Worm (Caenorhabditis elegans) whole organism, L4 larva: ENCODE data around the gene cone-1.

Experiments
- F10B5.3 ChIP-seq: sonication (generic microtip); optimal IDR thresholded peaks from 2 replicates; lab custom pipeline; 2016; ENCODE audit warnings: mild to moderate bottlenecking, missing genetic modification characterization, missing compliant biosample characterization
- F37D6.2 ChIP-seq: sonication (generic microtip); optimal IDR thresholded peaks from 2 replicates; lab custom pipeline; 2016; ENCODE audit warnings: mild to moderate bottlenecking, missing genetic modification characterization, missing compliant biosample characterization
- T26A8.4 ChIP-seq: fragments of 200-800 bp; sonication (Bioruptor generic); IDR thresholded peaks from 2 replicates; pipeline ENCODE4 v1.3.6; 2022; ENCODE audit warnings: missing genetic modification characterization, missing compliant biosample characterization
- Y105C5A.15 ChIP-seq: fragments of 200-800 bp; sonication (Bioruptor generic); IDR thresholded peaks from 2 replicates; pipeline ENCODE4 v1.3.6; 2022; ENCODE audit warnings: missing genetic modification characterization, missing compliant biosample characterization
- Y48G9A.11 ChIP-seq: fragments of 200-800 bp; sonication (Bioruptor generic); IDR thresholded peaks from 2 replicates; pipeline ENCODE4 v1.3.6; 2022; ENCODE audit warnings: missing genetic modification reagents, missing genetic modification characterization, missing compliant biosample characterization
- ZK337.2 ChIP-seq: fragments of 200-800 bp; sonication (Bioruptor generic); IDR thresholded peaks from 2 replicates; pipeline ENCODE4 v1.3.6; 2022; ENCODE audit warnings: missing genetic modification reagents, missing genetic modification characterization, missing compliant biosample characterization
- ZK546.5 ChIP-seq, 2 experiments: sonication (generic microtip); optimal IDR thresholded peaks; 2 replicates each; lab custom pipeline; 2017; ENCODE audit warnings: missing biosample characterization in 2 of 2, missing genetic modification characterization in 2 of 2
- aha-1 ChIP-seq: fragments of 150-350 bp; peaks from one replicate; lab custom pipeline; 2014; ENCODE audit warnings: missing biosample characterization, missing genetic modification characterization
- aly-2 ChIP-seq: sonication (generic microtip); optimal IDR thresholded peaks from 2 replicates; lab custom pipeline; 2018; ENCODE audit warnings: missing biosample characterization, missing genetic modification characterization
- attf-4 ChIP-seq: sonication (generic microtip); optimal IDR thresholded peaks from 3 replicates; lab custom pipeline; 2017; ENCODE audit warnings: missing biosample characterization, missing genetic modification characterization
- ceh-28 ChIP-seq: fragments of 150-350 bp; optimal IDR thresholded peaks from 2 replicates; lab custom pipeline; 2014; ENCODE audit warnings: missing biosample characterization, missing genetic modification reagents, missing genetic modification characterization
- ceh-32 ChIP-seq: sonication (generic microtip); optimal IDR thresholded peaks from 2 replicates; lab custom pipeline; 2016; ENCODE audit warnings: mild to moderate bottlenecking, missing genetic modification characterization, missing compliant biosample characterization; ENCODE audit not compliant: poor library complexity
- ctbp-1 ChIP-seq: fragments of 200-800 bp; sonication (Bioruptor generic); IDR thresholded peaks from 2 replicates; pipeline ENCODE4 v1.3.6; 2022; ENCODE audit warnings: missing genetic modification reagents, missing genetic modification characterization, missing compliant biosample characterization
- daf-12 ChIP-seq: fragments of 150-350 bp; optimal IDR thresholded peaks from 2 replicates; lab custom pipeline; 2014; ENCODE audit warnings: missing biosample characterization, missing genetic modification reagents, missing genetic modification characterization
- dmd-8 ChIP-seq: fragments of 200-800 bp; sonication (Bioruptor generic); IDR thresholded peaks from 2 replicates; pipeline ENCODE4 v1.3.6; 2022; ENCODE audit warnings: missing genetic modification characterization, missing compliant biosample characterization
- fkh-10 ChIP-seq: fragments of 150-350 bp; optimal IDR thresholded peaks from 2 replicates; lab custom pipeline; 2014; ENCODE audit warnings: missing biosample characterization, missing genetic modification reagents, missing genetic modification characterization
- fos-1 ChIP-seq: fragments of 150-350 bp; optimal IDR thresholded peaks from 2 replicates; lab custom pipeline; 2014; ENCODE audit warnings: missing biosample characterization, missing genetic modification characterization
- gei-8 ChIP-seq: fragments of 200-800 bp; sonication (Bioruptor generic); optimal IDR thresholded peaks from 2 replicates; lab custom pipeline; 2018; ENCODE audit warnings: mild to moderate bottlenecking, missing genetic modification characterization, missing compliant biosample characterization
- hif-1 ChIP-seq, 2 experiments: sonication (generic microtip); optimal IDR thresholded peaks; 2 replicates each; lab custom pipeline; 2016 to 2017; ENCODE audit warnings: missing compliant biosample characterization in 2 of 2, missing genetic modification characterization in 2 of 2, missing genetic modification reagents in 2 of 2, missing genotype in 2 of 2, mild to moderate bottlenecking in 1 of 2
- hlh-30 ChIP-seq: sonication (generic microtip); optimal IDR thresholded peaks from 2 replicates; lab custom pipeline; 2017; ENCODE audit warnings: antibody characterized with exemption, mild to moderate bottlenecking, missing genetic modification characterization, missing compliant biosample characterization; ENCODE audit not compliant: insufficient read depth
- jun-1 ChIP-seq: fragments of 150-350 bp; optimal IDR thresholded peaks from 2 replicates; lab custom pipeline; 2014; ENCODE audit warnings: missing biosample characterization, missing genetic modification reagents, missing genetic modification characterization
- lin-1 ChIP-seq: fragments of 200-800 bp; sonication (Bioruptor generic); IDR thresholded peaks from 2 replicates; pipeline ENCODE4 v1.3.6; 2022; ENCODE audit warnings: missing genetic modification reagents, missing genetic modification characterization, missing compliant biosample characterization
- lin-29 ChIP-seq: fragments of 200-800 bp; sonication (Bioruptor generic); IDR thresholded peaks from 2 replicates; pipeline ENCODE4 v1.3.6; 2022; ENCODE audit warnings: missing genetic modification reagents, missing genetic modification characterization, missing compliant biosample characterization
- lin-38 ChIP-seq: fragments of 200-800 bp; sonication (Bioruptor generic); IDR thresholded peaks from 2 replicates; pipeline ENCODE4 v1.3.6; 2022; ENCODE audit warnings: missing genetic modification reagents, missing genetic modification characterization, missing compliant biosample characterization
- lin-39 ChIP-seq: fragments of 150-350 bp; optimal IDR thresholded peaks from 2 replicates; lab custom pipeline; 2014; ENCODE audit warnings: missing biosample characterization, missing genetic modification reagents, missing genetic modification characterization
- madf-9 ChIP-seq: fragments of 200-800 bp; sonication (Bioruptor generic); conservative IDR thresholded peaks from 2 replicates; pipeline ENCODE4 v1.3.6; 2022; ENCODE audit warnings: missing genetic modification reagents, missing genetic modification characterization, missing compliant biosample characterization
- mxl-2 ChIP-seq: fragments of 200-800 bp; sonication (Bioruptor generic); conservative IDR thresholded peaks from 2 replicates; pipeline ENCODE4 v1.3.6; 2022; ENCODE audit warnings: missing genetic modification reagents, missing genetic modification characterization, missing compliant biosample characterization
- mxl-3 ChIP-seq: fragments of 200-800 bp; sonication (Bioruptor generic); optimal IDR thresholded peaks from 2 replicates; lab custom pipeline; 2018; ENCODE audit warnings: mild to moderate bottlenecking, missing genetic modification characterization, missing compliant biosample characterization
- nhr-10 ChIP-seq: fragments of 150-350 bp; optimal IDR thresholded peaks from 2 replicates; lab custom pipeline; 2014; ENCODE audit warnings: missing biosample characterization, missing genetic modification characterization
- nhr-102 ChIP-seq: sonication (generic microtip); optimal IDR thresholded peaks from 2 replicates; lab custom pipeline; 2016; ENCODE audit warnings: mild to moderate bottlenecking, missing genetic modification characterization, moderate library complexity, missing compliant biosample characterization
- nhr-11 ChIP-seq: fragments of 150-350 bp; optimal IDR thresholded peaks from 2 replicates; lab custom pipeline; 2014; ENCODE audit warnings: missing biosample characterization, missing genetic modification characterization
- nhr-41 ChIP-seq: fragments of 200-800 bp; sonication (Bioruptor generic); IDR thresholded peaks from 2 replicates; pipeline ENCODE4 v1.3.6; 2022; ENCODE audit warnings: missing genetic modification reagents, missing genetic modification characterization, missing compliant biosample characterization
- nhr-42 ChIP-seq: fragments of 200-800 bp; sonication (Bioruptor generic); IDR thresholded peaks from 2 replicates; pipeline ENCODE4 v1.3.6; 2022; ENCODE audit warnings: missing genetic modification characterization, missing compliant biosample characterization
- nhr-48 ChIP-seq: sonication (generic microtip); optimal IDR thresholded peaks from 2 replicates; lab custom pipeline; 2016; ENCODE audit warnings: mild to moderate bottlenecking, missing genetic modification characterization, missing compliant biosample characterization
- nhr-6 ChIP-seq: fragments of 150-350 bp; optimal IDR thresholded peaks from 2 replicates; lab custom pipeline; 2014; ENCODE audit warnings: missing biosample characterization, missing genetic modification characterization
- nhr-77 ChIP-seq: fragments of 150-350 bp; optimal IDR thresholded peaks from 2 replicates; lab custom pipeline; 2014; ENCODE audit warnings: missing biosample characterization, missing genetic modification characterization
- pha-4 ChIP-seq, 2 experiments: fragments of 150-350 bp in 1 of 2; fragments of 200-800 bp in 1 of 2; sonication (Bioruptor generic) in 1 of 2; IDR thresholded peaks in 1 of 2; optimal IDR thresholded peaks in 1 of 2; 2 replicates each; pipeline versions ENCODE4 v1.3.6 to Lab custom; 2014 to 2022; ENCODE audit warnings: missing genetic modification characterization in 2 of 2, missing genetic modification reagents in 2 of 2, missing biosample characterization in 1 of 2, missing compliant biosample characterization in 1 of 2
- php-3 ChIP-seq: fragments of 200-800 bp; sonication (Bioruptor generic); IDR thresholded peaks from 2 replicates; pipeline ENCODE4 v1.3.6; 2022; ENCODE audit warnings: missing genetic modification reagents, missing genetic modification characterization, missing compliant biosample characterization
- sdz-12 ChIP-seq: fragments of 200-800 bp; sonication (Bioruptor generic); optimal IDR thresholded peaks from 2 replicates; lab custom pipeline; 2018; ENCODE audit warnings: mild to moderate bottlenecking, missing genetic modification characterization, missing compliant biosample characterization
- set-16 ChIP-seq: fragments of 200-800 bp; sonication (Bioruptor generic); IDR thresholded peaks from 2 replicates; pipeline ENCODE4 v1.3.6; 2022; ENCODE audit warnings: missing genetic modification reagents, missing genetic modification characterization, missing compliant biosample characterization
- snpc-1.2 ChIP-seq: fragments of 200-800 bp; sonication (Bioruptor generic); IDR thresholded peaks from 2 replicates; pipeline ENCODE4 v1.3.6; 2022; ENCODE audit warnings: missing genetic modification reagents, missing genetic modification characterization, missing compliant biosample characterization
- snpc-4 ChIP-seq: fragments of 150-350 bp; optimal IDR thresholded peaks from 2 replicates; lab custom pipeline; 2014; ENCODE audit warnings: missing biosample characterization, missing genetic modification characterization
- unc-130 ChIP-seq: sonication (generic microtip); optimal IDR thresholded peaks from 2 replicates; lab custom pipeline; 2016; ENCODE audit warnings: missing genetic modification reagents, missing genetic modification characterization, missing compliant biosample characterization
- vab-7 ChIP-seq: fragments of 200-800 bp; sonication (Bioruptor generic); IDR thresholded peaks from 2 replicates; pipeline ENCODE4 v1.3.6; 2022; ENCODE audit warnings: missing genetic modification reagents, missing genetic modification characterization, missing compliant biosample characterization
- zip-11 ChIP-seq: fragments of 200-800 bp; sonication (Bioruptor generic); IDR thresholded peaks from 2 replicates; pipeline ENCODE4 v1.3.6; 2022; ENCODE audit warnings: missing genetic modification characterization, missing compliant biosample characterization
- ztf-11 ChIP-seq: fragments of 150-350 bp; optimal IDR thresholded peaks from 2 replicates; lab custom pipeline; 2014; ENCODE audit warnings: missing biosample characterization, missing genetic modification characterization
- ztf-7 ChIP-seq: fragments of 150-350 bp; optimal IDR thresholded peaks from 2 replicates; lab custom pipeline; 2014; ENCODE audit warnings: missing biosample characterization, missing genetic modification characterization

cone-1 gene

DNA sequence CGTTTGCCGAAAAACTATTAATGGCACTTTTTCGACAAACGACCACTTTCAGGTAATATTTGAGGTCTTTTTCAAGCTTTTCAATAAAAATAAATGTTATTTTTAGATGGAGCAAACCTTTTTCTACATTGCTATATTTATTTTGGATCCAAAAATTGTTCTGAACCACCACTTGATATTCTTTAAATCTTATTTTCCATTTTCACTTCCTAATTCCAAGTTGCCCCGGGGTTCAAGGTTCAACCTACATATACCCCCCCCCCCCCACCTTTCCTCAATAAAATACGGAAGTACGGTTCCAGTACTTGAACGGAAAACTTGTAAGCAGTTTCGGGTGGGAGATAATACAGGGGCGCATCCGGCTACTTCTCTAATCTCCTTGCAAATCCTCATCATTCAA lies 21.9 kb upstream of the cone-1 start, which contains the start of gene Y54F10AM.6:
Gene Y54F10AM.6, plus strand, starts transcription at position 301 of the 400 bp plus-strand sequence.
- TF ChIP-seq dmd-8 (GFP tag; lab: Robert Waterston, UW) (0 out of 2 replicates have a peak, but pooled peaks have one; percentile 45), ceh-28 (tag; lab: Kevin White, UChicago) (no peak), T26A8.4 (GFP tag; lab: Robert Waterston, UW) (no peak)

DNA sequence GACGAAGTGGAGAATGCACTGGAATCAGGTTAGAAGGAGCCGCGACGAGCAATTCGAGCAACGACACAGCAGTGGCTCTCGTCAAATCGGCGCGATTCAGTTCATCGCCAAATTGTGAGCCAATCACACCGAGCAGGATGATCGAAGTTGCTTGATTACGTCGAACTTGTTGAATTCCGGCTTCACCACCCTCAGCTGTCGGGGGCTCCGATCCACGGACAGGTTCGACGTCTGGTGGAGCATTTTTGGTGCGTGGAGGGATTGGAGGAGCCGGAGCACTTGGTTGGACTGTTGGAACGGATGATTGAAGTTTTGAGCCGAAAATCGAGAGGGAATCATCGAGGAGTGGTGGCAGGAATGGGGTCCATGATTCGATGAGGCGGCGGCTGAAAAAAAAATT lies 15.0 kb upstream of the cone-1 start:
- no peak for TF ChIP-seq jun-1 (tag; lab: Kevin White, UChicago)
- TF ChIP-seq set-16 (GFP tag; lab: Robert Waterston, UW): peak; percentile 60
- no peak for TF ChIP-seq nhr-10
- no peak for TF ChIP-seq nhr-77 (tag; lab: Kevin White, UChicago)
- TF ChIP-seq ceh-28 (tag; lab: Kevin White, UChicago): no peak
- TF ChIP-seq zip-11: no peak
- no peak for TF ChIP-seq nhr-11 (tag; lab: Kevin White, UChicago)

ce11 chrIII:2528621-2529113 lies 1.7 kb upstream of the cone-1 start, which contains the start of the genes Y54F10AM.15, rbc-2 and ndua-8:
Gene Y54F10AM.15, minus strand, starts transcription at chrIII:2528679.
Gene rbc-2, minus strand, starts transcription at chrIII:2528689.
Gene ndua-8, plus strand, starts transcription at chrIII:2529063.
- TF ChIP-seq jun-1 (tag; lab: Kevin White, UChicago) (no peak), set-16 (GFP tag; lab: Robert Waterston, UW) (no peak), ztf-11 (no peak), pha-4 (GFP tag; IDR thresholded peaks at IDR 0.05; lab: Robert Waterston, UW) (peak; percentile 39; the same call in 1 of the 2 replicates), pha-4 (tag; optimal IDR thresholded peaks at IDR 0.05; lab: Kevin White, UChicago) (no peak), nhr-48 (tag; lab: Kevin White, UChicago) (no peak), vab-7 (GFP tag; lab: Robert Waterston, UW) (0 out of 2 replicates have a peak, but pooled peaks have one; percentile 18), daf-12 (tag; lab: Kevin White, UChicago) (no peak), hlh-30 (tag; lab: Kevin White, UChicago) (peak; percentile 93), lin-1 (GFP tag; lab: Robert Waterston, UW) (no peak), mxl-3 (GFP tag; lab: Kevin White, UChicago) (no peak), gei-8 (GFP tag; lab: Kevin White, UChicago) (no peak), dmd-8 (GFP tag; lab: Robert Waterston, UW) (no peak), sdz-12 (GFP tag; lab: Kevin White, UChicago) (no peak), nhr-6 (tag; lab: Kevin White, UChicago) (peak; percentile 72), snpc-1.2 (GFP tag; lab: Robert Waterston, UW) (0 out of 2 replicates have a peak, but pooled peaks have one; percentile 34), ctbp-1 (GFP tag; lab: Robert Waterston, UW) (no peak; the same call in 1 of the 2 replicates), lin-39 (tag; lab: Kevin White, UChicago) (no peak), ZK546.5 (tag; optimal IDR thresholded peaks at IDR 0.05; lab: Kevin White, UChicago) (peak in 1 of 2 experiments; percentile 64), ZK337.2 (GFP tag; lab: Robert Waterston, UW) (no peak), nhr-102 (tag; lab: Kevin White, UChicago) (peak; percentile 64), Y105C5A.15 (no peak), madf-9 (no peak), fkh-10 (GFP tag; lab: Kevin White, UChicago) (peak; percentile 92), lin-29 (GFP tag; lab: Robert Waterston, UW) (no peak), snpc-4 (tag; lab: Kevin White, UChicago) (no peak), ztf-7 (tag; lab: Kevin White, UChicago) (peak; percentile 68), aha-1 (tag; lab: Kevin White, UChicago) (peak; percentile 97), nhr-41 (GFP tag; lab: Robert Waterston, UW) (no peak), ceh-32 (tag; lab: Kevin White, UChicago) (no peak), attf-4 (tag; lab: Kevin White, UChicago) (no peak), F10B5.3 (tag; lab: Kevin White, UChicago) (peak; percentile 20), lin-38 (peak; percentile 86), fos-1 (tag; lab: Kevin White, UChicago) (no peak), Y48G9A.11 (GFP tag; lab: Robert Waterston, UW) (no peak), php-3 (GFP tag; lab: Robert Waterston, UW) (0 out of 2 replicates have a peak, but pooled peaks have one; percentile 33), F37D6.2 (tag; lab: Kevin White, UChicago) (peak; percentile 67), aly-2 (tag; lab: Kevin White, UChicago) (no peak), unc-130 (GFP tag; lab: Kevin White, UChicago) (peak; percentile 49), nhr-42 (GFP tag; lab: Robert Waterston, UW) (no peak), hif-1 (tag; optimal IDR thresholded peaks at IDR 0.05; lab: Kevin White, UChicago) (peak in 1 of 2 experiments; percentile 70), mxl-2 (GFP tag; lab: Robert Waterston, UW) (no peak)
